Worm (Caenorhabditis elegans) whole organism, L4/young adult: ENCODE results near the gene hrpl-1.
A peak's percentile ranks its signal among the peaks of the same experiment; 100 is the strongest.

Source experiments
- W03F9.2 ChIP-seq: fragments of 150-350 bp; optimal IDR thresholded peaks from 2 replicates; lab custom pipeline; 2014; ENCODE audit warnings: missing biosample characterization, missing genetic modification characterization
- dao-5 ChIP-seq: sonication (generic microtip); optimal IDR thresholded peaks from 2 replicates; lab custom pipeline; 2016; ENCODE audit warnings: missing genotype, missing genetic modification characterization, moderate library complexity, missing compliant biosample characterization
- him-1 ChIP-seq: sonication (generic microtip); optimal IDR thresholded peaks from 2 replicates; lab custom pipeline; 2016; ENCODE audit warnings: missing genotype, missing genetic modification reagents, missing genetic modification characterization, missing compliant biosample characterization

The hrpl-1 gene

ce11 chrII:6932978-6933377 is 34.4 kb downstream of the hrpl-1 start:
- no peak for TF ChIP-seq him-1
- TF ChIP-seq W03F9.2 (tag; lab: Kevin White, UChicago): no peak
- TF ChIP-seq dao-5 (tag; lab: Kevin White, UChicago): no peak

ce11 chrII:6934729-6935128 is 36.2 kb downstream of the hrpl-1 start:
- TF ChIP-seq W03F9.2 (tag; lab: Kevin White, UChicago): no peak
- no peak for TF ChIP-seq dao-5 (tag; lab: Kevin White, UChicago)
- no peak for TF ChIP-seq him-1

ce11 chrII:6935975-6936374 is 37.4 kb downstream of the hrpl-1 start:
- TF ChIP-seq him-1 (no peak), W03F9.2 (tag; lab: Kevin White, UChicago) (no peak), dao-5 (tag; lab: Kevin White, UChicago) (no peak)

ce11 chrII:6936528-6936927 is 38.0 kb downstream of the hrpl-1 start:
- TF ChIP-seq dao-5 (tag; lab: Kevin White, UChicago): no peak
- TF ChIP-seq him-1: no peak
- TF ChIP-seq W03F9.2 (tag; lab: Kevin White, UChicago): no peak

ce11 chrII:6937057-6937456 is 38.5 kb downstream of the hrpl-1 start:
- TF ChIP-seq dao-5 (tag; lab: Kevin White, UChicago) (no peak), him-1 (no peak), W03F9.2 (tag; lab: Kevin White, UChicago) (no peak)

- TF ChIP-seq dao-5 (tag; lab: Kevin White, UChicago) (no peak), him-1 (no peak), W03F9.2 (tag; lab: Kevin White, UChicago) (no peak)
These were observed 41.3 kb downstream of the hrpl-1 start for ce11 chrII:6939873-6940272.

- TF ChIP-seq W03F9.2 (tag; lab: Kevin White, UChicago) (no peak), dao-5 (tag; lab: Kevin White, UChicago) (no peak), him-1 (no peak)
These were observed 42.2 kb downstream of the hrpl-1 start for ce11 chrII:6940726-6941230.

- TF ChIP-seq W03F9.2 (tag; lab: Kevin White, UChicago) (no peak), dao-5 (tag; lab: Kevin White, UChicago) (no peak), him-1 (no peak)
These were observed 43.0 kb downstream of the hrpl-1 start for ce11 chrII:6941520-6941919.

- TF ChIP-seq W03F9.2 (tag; lab: Kevin White, UChicago) (no peak), him-1 (peak; percentile 33)
These were observed 44.9 kb downstream of the hrpl-1 start for ce11 chrII:6943299-6944051.
